Fruit fly (Drosophila melanogaster) whole organism, prepupa: ENCODE results near the gene Dsp1.

Experiments
- Blimp-1 ChIP-seq: fragments of 200-800 bp; sonication (Bioruptor generic); optimal IDR thresholded peaks from 3 replicates; lab custom pipeline; 2017; ENCODE audit warnings: missing biosample characterization, missing genetic modification characterization, mild to moderate bottlenecking, moderate library complexity, missing genetic modification reagents
- CG10631 ChIP-seq: fragments of 200-800 bp; sonication (Bioruptor generic); optimal IDR thresholded peaks from 2 replicates; lab custom pipeline; 2016; ENCODE audit warnings: missing biosample characterization, missing genetic modification characterization
- CG11294 ChIP-seq: fragments of 200-800 bp; sonication (Bioruptor generic); IDR thresholded peaks from 2 replicates; pipeline ENCODE4 v1.3.6; 2022; ENCODE audit warnings: missing biosample characterization, missing genetic modification characterization
- CG15336 ChIP-seq: fragments of 200-800 bp; sonication (Bioruptor generic); IDR thresholded peaks from 2 replicates; pipeline ENCODE4 v1.3.6; 2022; ENCODE audit warnings: missing biosample characterization, missing genetic modification characterization
- CG1621 ChIP-seq: fragments of 200-800 bp; sonication (Bioruptor generic); optimal IDR thresholded peaks from 3 replicates; lab custom pipeline; 2018; ENCODE audit warnings: missing biosample characterization, mild to moderate bottlenecking, missing genetic modification characterization
- CG3032 ChIP-seq: fragments of 200-800 bp; optimal IDR thresholded peaks from 2 replicates; lab custom pipeline; 2019; ENCODE audit warnings: missing biosample characterization, mild to moderate bottlenecking, missing genetic modification characterization, moderate library complexity
- CG31627 ChIP-seq: fragments of 200-800 bp; sonication (Bioruptor generic); optimal IDR thresholded peaks from 3 replicates; lab custom pipeline; 2016; ENCODE audit warnings: missing biosample characterization, missing genetic modification characterization
- CG34406 ChIP-seq: fragments of 200-800 bp; sonication (Bioruptor generic); optimal IDR thresholded peaks from 3 replicates; lab custom pipeline; 2016; ENCODE audit warnings: missing biosample characterization, missing genetic modification characterization
- CG6163 ChIP-seq: fragments of 200-800 bp; sonication (Bioruptor generic); IDR thresholded peaks from 3 replicates; pipeline ENCODE4 v1.3.6; 2022; ENCODE audit warnings: missing biosample characterization, missing genetic modification characterization
- CG6276 ChIP-seq: fragments of 200-800 bp; sonication (Bioruptor generic); optimal IDR thresholded peaks from 2 replicates; lab custom pipeline; 2017; ENCODE audit warnings: missing biosample characterization, mild to moderate bottlenecking, missing genetic modification characterization
- CG6792 ChIP-seq: fragments of 200-800 bp; sonication (Bioruptor generic); optimal IDR thresholded peaks from 3 replicates; lab custom pipeline; 2016; ENCODE audit warnings: missing biosample characterization, missing genetic modification characterization
- CG6808 ChIP-seq: fragments of 200-800 bp; sonication (Bioruptor generic); optimal IDR thresholded peaks from 3 replicates; lab custom pipeline; 2017; ENCODE audit warnings: missing biosample characterization, missing genetic modification characterization, mild to moderate bottlenecking, moderate library complexity, missing genetic modification reagents
- CG6854 ChIP-seq: fragments of 200-800 bp; sonication (Bioruptor generic); optimal IDR thresholded peaks from 2 replicates; lab custom pipeline; 2017; ENCODE audit warnings: missing biosample characterization, mild to moderate bottlenecking, missing genetic modification characterization
- CG8119 ChIP-seq: fragments of 200-800 bp; sonication (Bioruptor generic); IDR thresholded peaks from 3 replicates; pipeline ENCODE4 v1.3.6; 2022; ENCODE audit warnings: missing biosample characterization, missing genetic modification characterization
- CG8319 ChIP-seq: fragments of 200-800 bp; sonication (Bioruptor generic); optimal IDR thresholded peaks from 3 replicates; lab custom pipeline; 2016; ENCODE audit warnings: missing biosample characterization, missing genetic modification characterization
- CG9139 ChIP-seq: fragments of 200-800 bp; sonication (Bioruptor generic); optimal IDR thresholded peaks from 3 replicates; lab custom pipeline; 2017; ENCODE audit warnings: missing biosample characterization, mild to moderate bottlenecking, missing genetic modification characterization
- Eip75B ChIP-seq: fragments of 200-800 bp; sonication (Bioruptor generic); optimal IDR thresholded peaks from 3 replicates; lab custom pipeline; 2016; ENCODE audit warnings: missing biosample characterization, missing genetic modification characterization
- Eip78C ChIP-seq: fragments of 200-800 bp; sonication (Bioruptor generic); peaks from one replicate; lab custom pipeline; 2016; ENCODE audit warnings: missing biosample characterization, missing genetic modification characterization
- Ets96B ChIP-seq: fragments of 200-800 bp; optimal IDR thresholded peaks from 2 replicates; lab custom pipeline; 2019; ENCODE audit warnings: missing biosample characterization, mild to moderate bottlenecking, missing genetic modification characterization, moderate library complexity
- Gug ChIP-seq: fragments of 200-800 bp; sonication (Bioruptor generic); IDR thresholded peaks from 2 replicates; pipeline ENCODE4 v1.3.6; 2022; ENCODE audit warnings: missing biosample characterization, missing genetic modification characterization
- Hr38 ChIP-seq: sonication (Bioruptor generic); optimal IDR thresholded peaks from 2 replicates; lab custom pipeline; 2016; ENCODE audit warnings: missing biosample characterization, missing genetic modification characterization
- Hr39 ChIP-seq: fragments of 200-800 bp; sonication (Bioruptor generic); optimal IDR thresholded peaks from 2 replicates; lab custom pipeline; 2016; ENCODE audit warnings: missing biosample characterization, missing genetic modification characterization
- Hr4 ChIP-seq: fragments of 200-800 bp; sonication (Bioruptor generic); optimal IDR thresholded peaks from 3 replicates; lab custom pipeline; 2016; ENCODE audit warnings: missing biosample characterization, missing genetic modification characterization
- Met ChIP-seq: fragments of 200-800 bp; sonication (Bioruptor generic); optimal IDR thresholded peaks from 3 replicates; lab custom pipeline; 2016; ENCODE audit warnings: missing biosample characterization, missing genetic modification characterization
- OdsH ChIP-seq: fragments of 200-800 bp; sonication (Bioruptor generic); optimal IDR thresholded peaks from 3 replicates; lab custom pipeline; 2016; ENCODE audit warnings: missing biosample characterization, missing genetic modification characterization
- Smox ChIP-seq: fragments of 200-800 bp; sonication (Bioruptor generic); optimal IDR thresholded peaks from 3 replicates; lab custom pipeline; 2016; ENCODE audit warnings: missing biosample characterization, missing genetic modification characterization
- Sox102F ChIP-seq: fragments of 200-800 bp; sonication (Bioruptor generic); optimal IDR thresholded peaks from 2 replicates; lab custom pipeline; 2016; ENCODE audit warnings: missing biosample characterization, mild to moderate bottlenecking, missing genetic modification characterization
- Sox14 ChIP-seq: fragments of 200-800 bp; sonication (Bioruptor generic); optimal IDR thresholded peaks from 3 replicates; lab custom pipeline; 2016; ENCODE audit warnings: missing biosample characterization, missing genetic modification characterization
- Sox15 ChIP-seq: fragments of 200-800 bp; sonication (Bioruptor generic); optimal IDR thresholded peaks from 3 replicates; lab custom pipeline; 2016; ENCODE audit warnings: missing biosample characterization, missing genetic modification characterization
- achi ChIP-seq: fragments of 200-800 bp; sonication (Bioruptor generic); optimal IDR thresholded peaks from 3 replicates; lab custom pipeline; 2016; ENCODE audit warnings: missing biosample characterization, missing genetic modification characterization
- acj6 ChIP-seq: fragments of 200-800 bp; sonication (Bioruptor generic); optimal IDR thresholded peaks from 3 replicates; lab custom pipeline; 2016; ENCODE audit warnings: missing biosample characterization, missing genetic modification characterization
- cyc ChIP-seq: fragments of 200-800 bp; sonication (Bioruptor generic); optimal IDR thresholded peaks from 3 replicates; lab custom pipeline; 2016; ENCODE audit warnings: missing biosample characterization, missing genetic modification characterization
- dac ChIP-seq: fragments of 200-800 bp; sonication (Bioruptor generic); optimal IDR thresholded peaks from 2 replicates; lab custom pipeline; 2017; ENCODE audit warnings: missing biosample characterization, mild to moderate bottlenecking, missing genetic modification characterization
- dsx ChIP-seq: fragments of 200-800 bp; optimal IDR thresholded peaks from 3 replicates; lab custom pipeline; 2019; ENCODE audit warnings: missing biosample characterization, mild to moderate bottlenecking, missing genetic modification characterization, moderate library complexity; ENCODE audit not compliant: poor library complexity, severe bottlenecking
- esn ChIP-seq: fragments of 200-800 bp; sonication (Bioruptor generic); optimal IDR thresholded peaks from 2 replicates; lab custom pipeline; 2016; ENCODE audit warnings: missing biosample characterization, mild to moderate bottlenecking, missing genetic modification characterization, moderate library complexity
- fd59A ChIP-seq: fragments of 200-800 bp; sonication (Bioruptor generic); optimal IDR thresholded peaks from 2 replicates; lab custom pipeline; 2017; ENCODE audit warnings: missing biosample characterization, mild to moderate bottlenecking, missing genetic modification characterization, missing genetic modification reagents
- fd85E ChIP-seq: fragments of 200-800 bp; sonication (Bioruptor generic); optimal IDR thresholded peaks from 3 replicates; lab custom pipeline; 2016; ENCODE audit warnings: missing biosample characterization, missing genetic modification characterization
- lz ChIP-seq: fragments of 200-800 bp; sonication (Bioruptor generic); optimal IDR thresholded peaks from 3 replicates; lab custom pipeline; 2016; ENCODE audit warnings: missing biosample characterization, missing genetic modification characterization
- net ChIP-seq: fragments of 200-800 bp; sonication (Bioruptor generic); optimal IDR thresholded peaks from 3 replicates; lab custom pipeline; 2016; ENCODE audit warnings: missing biosample characterization, missing genetic modification characterization
- pdm3 ChIP-seq: fragments of 200-800 bp; sonication (Bioruptor generic); optimal IDR thresholded peaks from 3 replicates; lab custom pipeline; 2016; ENCODE audit warnings: missing biosample characterization, missing genetic modification characterization
- salr ChIP-seq, 2 experiments: fragments of 200-800 bp; sonication (Bioruptor generic); optimal IDR thresholded peaks; 3 replicates each; lab custom pipeline; 2016 to 2018; ENCODE audit warnings: missing biosample characterization in 2 of 2, missing genetic modification characterization in 2 of 2, mild to moderate bottlenecking in 1 of 2
- svp ChIP-seq: fragments of 200-800 bp; sonication (Bioruptor generic); peaks from one replicate; lab custom pipeline; 2016; ENCODE audit warnings: missing biosample characterization, missing genetic modification characterization
- topi ChIP-seq: fragments of 200-800 bp; sonication (Bioruptor generic); optimal IDR thresholded peaks from 3 replicates; lab custom pipeline; 2016; ENCODE audit warnings: missing biosample characterization, missing genetic modification characterization
- vri ChIP-seq: fragments of 200-800 bp; sonication (Bioruptor generic); optimal IDR thresholded peaks from 3 replicates; lab custom pipeline; 2016; ENCODE audit warnings: missing biosample characterization, mild to moderate bottlenecking, missing genetic modification characterization

The Dsp1 gene

DNA sequence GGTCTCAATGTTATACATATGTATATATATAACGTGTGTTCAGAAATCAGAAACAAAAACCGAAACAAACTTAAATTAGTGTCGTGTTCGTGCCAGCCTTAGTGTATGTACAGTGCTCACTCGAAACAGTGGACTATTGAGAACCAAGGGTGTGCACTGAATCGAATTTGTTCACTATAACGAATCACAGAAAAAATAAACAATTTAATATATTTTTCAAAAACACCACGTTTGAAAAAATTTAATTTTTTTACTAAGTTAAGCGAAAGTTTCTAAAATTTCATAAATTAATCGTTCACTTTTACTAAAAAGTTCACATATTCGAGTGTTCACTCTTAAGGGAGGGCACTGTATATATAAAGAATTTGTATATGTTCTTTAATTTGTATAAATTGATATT, 48.2 kb upstream of the Dsp1 start:
- TF ChIP-seq topi (GFP tag; lab: Kevin White, UChicago) (peak; percentile 34), Met (GFP tag; lab: Kevin White, UChicago) (peak; percentile 43), Sox15 (GFP tag; lab: Kevin White, UChicago) (no peak), svp (peak; percentile 83), lz (GFP tag; lab: Kevin White, UChicago) (peak; percentile 20), vri (GFP tag; lab: Kevin White, UChicago) (peak; percentile 7), CG1621 (tag; lab: Kevin White, UChicago) (no peak), CG6808 (no peak), Smox (GFP tag; lab: Kevin White, UChicago) (peak; percentile 34), CG34406 (GFP tag; lab: Kevin White, UChicago) (peak; percentile 17), Hr4 (peak; percentile 9), esn (peak; percentile 46), OdsH (GFP tag; lab: Kevin White, UChicago) (peak; percentile 38), Hr39 (GFP tag; lab: Kevin White, UChicago) (peak; percentile 26), CG10631 (GFP tag; lab: Kevin White, UChicago) (peak; percentile 11), Eip75B (GFP tag; lab: Kevin White, UChicago) (peak; percentile 18), Blimp-1 (GFP tag; lab: Kevin White, UChicago) (no peak), Eip78C (GFP tag; lab: Kevin White, UChicago) (peak; percentile 79), CG8319 (GFP tag; lab: Kevin White, UChicago) (no peak), CG6792 (GFP tag; lab: Kevin White, UChicago) (peak; percentile 20), Sox102F (GFP tag; lab: Kevin White, UChicago) (peak; percentile 24), CG6163 (GFP tag; lab: Robert Waterston, UW) (no peak), CG31627 (GFP tag; lab: Kevin White, UChicago) (peak; percentile 19), Hr38 (GFP tag; lab: Kevin White, UChicago) (no peak), acj6 (GFP tag; lab: Kevin White, UChicago) (peak; percentile 17), pdm3 (GFP tag; lab: Kevin White, UChicago) (peak; percentile 27)

DNA sequence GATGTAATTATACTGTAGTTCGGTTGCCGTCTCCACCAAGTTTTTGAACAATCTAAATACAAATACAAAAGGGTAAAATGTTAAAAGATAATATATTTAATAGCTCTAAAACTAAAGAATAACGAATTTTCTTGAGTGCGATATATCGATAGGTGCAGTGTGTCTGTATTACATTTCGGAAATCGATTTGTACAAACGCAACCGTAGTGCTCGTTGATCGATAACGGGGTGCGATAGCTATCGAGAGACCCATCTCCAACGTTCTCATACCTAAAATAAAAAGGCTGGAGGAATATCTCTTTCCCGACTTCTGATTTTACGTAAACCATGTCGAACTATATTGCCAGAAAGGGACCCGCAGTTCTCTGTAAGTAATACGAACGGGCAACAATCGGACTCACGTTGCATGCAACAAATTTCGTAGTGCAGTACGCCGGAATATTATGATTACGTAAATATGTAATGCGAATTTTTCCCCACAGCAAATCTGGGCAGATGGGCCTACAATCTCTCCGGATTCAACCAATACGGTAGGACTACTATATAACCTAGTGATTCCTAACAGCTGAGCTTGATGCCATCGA, 47.2 kb upstream of the Dsp1 start, which contains the start of gene UQCR-14:
Gene UQCR-14, plus strand, starts transcription at position 206 of the 584 bp plus-strand sequence.
- no peak for TF ChIP-seq Smox (GFP tag; lab: Kevin White, UChicago)
- peak; percentile 12 for TF ChIP-seq CG1621 (tag; lab: Kevin White, UChicago)
- TF ChIP-seq CG3032 (tag; lab: Kevin White, UChicago) = no peak
- TF ChIP-seq Gug (GFP tag; lab: Robert Waterston, UW) = no peak
- TF ChIP-seq CG11294 (GFP tag; lab: Robert Waterston, UW) = no peak
- no peak for TF ChIP-seq fd59A (GFP tag; lab: Kevin White, UChicago)
- TF ChIP-seq CG8319 (GFP tag; lab: Kevin White, UChicago) = no peak
- peak; percentile 43 for TF ChIP-seq topi (GFP tag; lab: Kevin White, UChicago)
- TF ChIP-seq esn = peak; percentile 46
- no peak for TF ChIP-seq salr (GFP tag; optimal IDR thresholded peaks at IDR 0.05; lab: Kevin White, UChicago)
- TF ChIP-seq CG8119 = no peak
- peak; percentile 43 for TF ChIP-seq vri (GFP tag; lab: Kevin White, UChicago)
- TF ChIP-seq CG15336 = no peak
- no peak for TF ChIP-seq CG6854 (GFP tag; lab: Kevin White, UChicago)
- no peak for TF ChIP-seq dac (GFP tag; lab: Kevin White, UChicago)
- peak; percentile 8 for TF ChIP-seq cyc (GFP tag; lab: Kevin White, UChicago)
- TF ChIP-seq CG6163 (GFP tag; lab: Robert Waterston, UW) = no peak
- TF ChIP-seq CG10631 (GFP tag; lab: Kevin White, UChicago) = peak; percentile 6
- TF ChIP-seq fd85E = no peak
- no peak for TF ChIP-seq CG9139 (GFP tag; lab: Kevin White, UChicago)
- TF ChIP-seq pdm3 (GFP tag; lab: Kevin White, UChicago) = no peak
- no peak for TF ChIP-seq Ets96B (tag; lab: Kevin White, UChicago)
- no peak for TF ChIP-seq Hr39 (GFP tag; lab: Kevin White, UChicago)
- TF ChIP-seq CG6276 (GFP tag; lab: Kevin White, UChicago) = no peak
- peak; percentile 34 for TF ChIP-seq dsx (GFP tag; lab: Kevin White, UChicago)
- TF ChIP-seq acj6 (GFP tag; lab: Kevin White, UChicago) = no peak
- peak; percentile 74 for TF ChIP-seq Eip78C (GFP tag; lab: Kevin White, UChicago)
- peak; percentile 9 for TF ChIP-seq lz (GFP tag; lab: Kevin White, UChicago)
- TF ChIP-seq CG34406 (GFP tag; lab: Kevin White, UChicago) = no peak
- TF ChIP-seq net = no peak
- peak; percentile 10 for TF ChIP-seq Sox102F (GFP tag; lab: Kevin White, UChicago)
- TF ChIP-seq CG6808 = no peak
- TF ChIP-seq achi (GFP tag; lab: Kevin White, UChicago) = peak; percentile 19
- peak; percentile 12 for TF ChIP-seq Sox14 (GFP tag; lab: Kevin White, UChicago)
- TF ChIP-seq Hr4 = no peak
- TF ChIP-seq CG31627 (GFP tag; lab: Kevin White, UChicago) = peak; percentile 19
- no peak for TF ChIP-seq Met (GFP tag; lab: Kevin White, UChicago)
